Worm (Caenorhabditis elegans) whole organism, young adult: Measurements from ENCODE around the gene efk-1.
A peak's percentile ranks its signal among the peaks of the same experiment; 100 is the strongest.

Experiments used
- F23B12.7 ChIP-seq: sonication (generic microtip); optimal IDR thresholded peaks from 2 replicates; lab custom pipeline; 2017; ENCODE audit warnings: missing genetic modification characterization, mild to moderate bottlenecking, missing compliant biosample characterization, antibody characterized with exemption, moderate library complexity; ENCODE audit not compliant: insufficient read depth
- F39B2.1 ChIP-seq: fragments of 200-800 bp; sonication (Bioruptor generic); IDR thresholded peaks from 2 replicates; pipeline ENCODE4 v1.3.6; 2022; ENCODE audit warnings: missing genetic modification reagents, missing genetic modification characterization, missing compliant biosample characterization
- F57C9.4 ChIP-seq: sonication (generic microtip); optimal IDR thresholded peaks from 2 replicates; lab custom pipeline; 2017; ENCODE audit warnings: mild to moderate bottlenecking, missing genetic modification characterization, missing compliant biosample characterization
- Y56A3A.18 ChIP-seq: fragments of 200-800 bp; sonication (Bioruptor generic); IDR thresholded peaks from 2 replicates; pipeline ENCODE4 v1.3.6; 2022; ENCODE audit warnings: missing genetic modification reagents, missing genetic modification characterization, missing compliant biosample characterization
- Y79H2A.3 ChIP-seq: fragments of 200-800 bp; sonication (Bioruptor generic); conservative IDR thresholded peaks from 2 replicates; pipeline ENCODE4 v1.3.6; 2022; ENCODE audit warnings: missing genetic modification reagents, missing genetic modification characterization, missing compliant biosample characterization
- aptf-2 ChIP-seq: fragments of 200-800 bp; sonication (Bioruptor generic); conservative IDR thresholded peaks from 2 replicates; pipeline ENCODE4 v1.3.6; 2022; ENCODE audit warnings: missing genetic modification reagents, missing genetic modification characterization, missing compliant biosample characterization
- aptf-3 ChIP-seq: fragments of 200-800 bp; sonication (Bioruptor generic); IDR thresholded peaks from 2 replicates; pipeline ENCODE4 v1.3.6; 2022; ENCODE audit warnings: missing genetic modification characterization, missing compliant biosample characterization
- bed-1 ChIP-seq: fragments of 200-800 bp; sonication (Bioruptor generic); IDR thresholded peaks from 2 replicates; pipeline ENCODE4 v1.3.6; 2022; ENCODE audit warnings: missing genetic modification reagents, missing genetic modification characterization, missing compliant biosample characterization
- ceh-27 ChIP-seq: fragments of 200-800 bp; sonication (Bioruptor generic); optimal IDR thresholded peaks from 2 replicates; lab custom pipeline; 2018; ENCODE audit warnings: mild to moderate bottlenecking, missing genetic modification characterization, moderate library complexity, missing compliant biosample characterization
- ceh-58 ChIP-seq: fragments of 200-800 bp; sonication (Bioruptor generic); IDR thresholded peaks from 2 replicates; pipeline ENCODE4 v1.3.6; 2022; ENCODE audit warnings: missing genetic modification characterization, missing compliant biosample characterization
- die-1 ChIP-seq: sonication (generic microtip); optimal IDR thresholded peaks from 2 replicates; lab custom pipeline; 2016; ENCODE audit warnings: missing genotype, mild to moderate bottlenecking, missing genetic modification characterization, missing compliant biosample characterization
- dpl-1 ChIP-seq: fragments of 150-350 bp; optimal IDR thresholded peaks from 2 replicates; lab custom pipeline; 2014; ENCODE audit warnings: missing biosample characterization, missing genetic modification reagents, missing genetic modification characterization
- egl-44 ChIP-seq: fragments of 200-800 bp; sonication (Bioruptor generic); IDR thresholded peaks from 2 replicates; pipeline ENCODE4 v1.3.6; 2022; ENCODE audit warnings: missing genetic modification reagents, missing genetic modification characterization, missing compliant biosample characterization
- ekl-4 ChIP-seq: fragments of 200-800 bp; sonication (Bioruptor generic); IDR thresholded peaks from 2 replicates; pipeline ENCODE4 v1.3.6; 2022; ENCODE audit warnings: missing genetic modification reagents, missing genetic modification characterization, missing compliant biosample characterization
- fkh-3 ChIP-seq: sonication (generic microtip); optimal IDR thresholded peaks from 2 replicates; lab custom pipeline; 2016; ENCODE audit warnings: mild to moderate bottlenecking, missing genetic modification characterization, missing compliant biosample characterization
- hrde-1 ChIP-seq: sonication (generic microtip); optimal IDR thresholded peaks from 2 replicates; lab custom pipeline; 2016; ENCODE audit warnings: missing genetic modification characterization, mild to moderate bottlenecking, missing compliant biosample characterization, moderate library complexity, missing genotype, missing genetic modification reagents, borderline replicate concordance
- hsf-1 ChIP-seq: fragments of 200-800 bp; sonication (Bioruptor generic); IDR thresholded peaks from 2 replicates; pipeline ENCODE4 v1.3.6; 2022; ENCODE audit warnings: missing genetic modification reagents, missing genetic modification characterization, missing compliant biosample characterization
- lag-1 ChIP-seq: fragments of 200-800 bp; sonication (Bioruptor generic); IDR thresholded peaks from 2 replicates; pipeline ENCODE4 v1.3.6; 2022; ENCODE audit warnings: missing genetic modification reagents, missing genetic modification characterization, missing compliant biosample characterization
- lin-26 ChIP-seq: fragments of 200-800 bp; sonication (Bioruptor generic); IDR thresholded peaks from 2 replicates; pipeline ENCODE4 v1.3.6; 2022; ENCODE audit warnings: missing genetic modification reagents, missing genetic modification characterization, missing compliant biosample characterization
- lsl-1 ChIP-seq: fragments of 200-800 bp; sonication (Bioruptor generic); optimal IDR thresholded peaks from 2 replicates; lab custom pipeline; 2018; ENCODE audit warnings: mild to moderate bottlenecking, missing genetic modification characterization, moderate library complexity, missing compliant biosample characterization
- lsy-27 ChIP-seq: sonication (generic microtip); optimal IDR thresholded peaks from 2 replicates; lab custom pipeline; 2017; ENCODE audit warnings: missing genetic modification characterization, mild to moderate bottlenecking, missing compliant biosample characterization, antibody characterized with exemption, missing genotype, borderline replicate concordance; ENCODE audit not compliant: insufficient read depth
- mes-4 ChIP-seq: sonication (generic microtip); optimal IDR thresholded peaks from 2 replicates; lab custom pipeline; 2016; ENCODE audit warnings: missing genotype, missing genetic modification characterization, missing compliant biosample characterization
- nfyb-1 ChIP-seq: fragments of 200-800 bp; sonication (Bioruptor generic); IDR thresholded peaks from 2 replicates; pipeline ENCODE4 v1.3.6; 2022; ENCODE audit warnings: missing genetic modification reagents, missing genetic modification characterization, missing compliant biosample characterization
- nhr-27 ChIP-seq: fragments of 200-800 bp; sonication (Bioruptor generic); optimal IDR thresholded peaks from 2 replicates; lab custom pipeline; 2018; ENCODE audit warnings: mild to moderate bottlenecking, missing genetic modification characterization, moderate library complexity, missing compliant biosample characterization
- nhr-80 ChIP-seq: sonication (generic microtip); optimal IDR thresholded peaks from 2 replicates; lab custom pipeline; 2016; ENCODE audit warnings: missing genetic modification characterization, missing compliant biosample characterization
- pbrm-1 ChIP-seq: fragments of 200-800 bp; sonication (Bioruptor generic); IDR thresholded peaks from 2 replicates; pipeline ENCODE4 v1.3.6; 2022; ENCODE audit warnings: missing genetic modification reagents, missing genetic modification characterization, missing compliant biosample characterization
- repo-1 ChIP-seq: sonication (generic microtip); optimal IDR thresholded peaks from 2 replicates; lab custom pipeline; 2017; ENCODE audit warnings: mild to moderate bottlenecking, missing genetic modification characterization, missing compliant biosample characterization
- snpc-1.3 ChIP-seq: sonication (generic microtip); optimal IDR thresholded peaks from 2 replicates; lab custom pipeline; 2017; ENCODE audit warnings: missing genetic modification characterization, mild to moderate bottlenecking, missing compliant biosample characterization, antibody characterized with exemption, moderate library complexity, missing genotype, missing genetic modification reagents; ENCODE audit not compliant: insufficient read depth
- snpc-4 ChIP-seq, 5 experiments: fragments of 150-350 bp in 1 of 5; sonication (generic microtip) in 4 of 5; optimal IDR thresholded peaks; 2 replicates each; lab custom pipeline; 2014 to 2018; ENCODE audit warnings: missing genetic modification characterization in 5 of 5, missing biosample characterization in 3 of 5, antibody characterized with exemption in 2 of 5, mild to moderate bottlenecking in 2 of 5, missing compliant biosample characterization in 2 of 5, missing genotype in 2 of 5, moderate library complexity in 2 of 5, missing genetic modification reagents in 1 of 5
- somi-1 ChIP-seq: fragments of 200-800 bp; sonication (Bioruptor generic); optimal IDR thresholded peaks from 2 replicates; lab custom pipeline; 2018; ENCODE audit warnings: mild to moderate bottlenecking, missing genetic modification characterization, missing compliant biosample characterization
- tlf-1 ChIP-seq: fragments of 200-800 bp; sonication (Bioruptor generic); optimal IDR thresholded peaks from 2 replicates; lab custom pipeline; 2018; ENCODE audit warnings: mild to moderate bottlenecking, missing genetic modification characterization, missing compliant biosample characterization
- unc-62 ChIP-seq: fragments of 150-350 bp; optimal IDR thresholded peaks from 2 replicates; lab custom pipeline; 2014; ENCODE audit warnings: missing biosample characterization, missing genetic modification reagents, missing genetic modification characterization
- ztf-18 ChIP-seq: sonication (generic microtip); optimal IDR thresholded peaks from 2 replicates; lab custom pipeline; 2016; ENCODE audit warnings: missing genotype, mild to moderate bottlenecking, missing genetic modification characterization, missing compliant biosample characterization
- ztf-22 ChIP-seq: fragments of 200-800 bp; sonication (Bioruptor generic); optimal IDR thresholded peaks from 2 replicates; lab custom pipeline; 2018; ENCODE audit warnings: mild to moderate bottlenecking, missing genetic modification characterization, moderate library complexity, missing compliant biosample characterization

efk-1 gene

ce11 chrIII:6179062-6179461 lies 10.7 kb upstream of the efk-1 start (continued):
- TF ChIP-seq pbrm-1 (GFP tag; lab: Robert Waterston, UW), result no peak
- no peak for TF ChIP-seq snpc-4 (GFP tag; optimal IDR thresholded peaks at IDR 0.05; lab: Kevin White, UChicago)
- peak in 1 of 4 experiments; percentile 28 for TF ChIP-seq snpc-4 (tag; optimal IDR thresholded peaks at IDR 0.05; lab: Kevin White, UChicago)
- TF ChIP-seq ceh-27 (GFP tag; lab: Kevin White, UChicago), result no peak
- TF ChIP-seq nhr-27 (tag; lab: Kevin White, UChicago), result no peak
- TF ChIP-seq ceh-58 (GFP tag; lab: Robert Waterston, UW), result no peak
- no peak for TF ChIP-seq bed-1
- TF ChIP-seq ztf-22, result peak; percentile 65
- TF ChIP-seq nhr-80 (tag; lab: Kevin White, UChicago), result peak; percentile 99
- TF ChIP-seq egl-44, result 0 out of 2 replicates have a peak, but pooled peaks have one; percentile 40
- TF ChIP-seq fkh-3 (tag; lab: Kevin White, UChicago), result no peak
- TF ChIP-seq lag-1, result no peak
- no peak for TF ChIP-seq lsy-27
- TF ChIP-seq repo-1 (tag; lab: Kevin White, UChicago), result no peak
- TF ChIP-seq aptf-3 (GFP tag; lab: Robert Waterston, UW), result no peak
- TF ChIP-seq tlf-1 (GFP tag; lab: Kevin White, UChicago), result no peak
- TF ChIP-seq Y56A3A.18 (GFP tag; lab: Robert Waterston, UW), result no peak
- TF ChIP-seq ekl-4, result no peak
- no peak for TF ChIP-seq ztf-18
- TF ChIP-seq somi-1 (GFP tag; lab: Kevin White, UChicago), result no peak

- no peak for TF ChIP-seq Y79H2A.3 (GFP tag; lab: Robert Waterston, UW)
- no peak for TF ChIP-seq nhr-80 (tag; lab: Kevin White, UChicago)
- TF ChIP-seq hsf-1, result no peak
- TF ChIP-seq mes-4 (tag; lab: Kevin White, UChicago), result no peak
- no peak for TF ChIP-seq aptf-2 (GFP tag; lab: Robert Waterston, UW)
- TF ChIP-seq lin-26 (GFP tag; lab: Robert Waterston, UW), result no peak
- TF ChIP-seq die-1 (tag; lab: Kevin White, UChicago), result no peak
- TF ChIP-seq tlf-1 (GFP tag; lab: Kevin White, UChicago), result no peak
- TF ChIP-seq hrde-1, result no peak
These were observed 10.2 kb upstream of the efk-1 start, which contains the start of gene F42A10.7 for ce11 chrIII:6178586-6178985. Gene F42A10.7 (minus strand): TSS chrIII:6178686.

ce11 chrIII:6177631-6178030 lies 9.3 kb upstream of the efk-1 start:
- no peak for TF ChIP-seq bed-1
- TF ChIP-seq nhr-80 (tag; lab: Kevin White, UChicago), result peak; percentile 13
- TF ChIP-seq, all 124 proteins: peak for 1

- TF ChIP-seq nhr-80 (tag; lab: Kevin White, UChicago) (peak; percentile 59), dpl-1 (GFP tag; lab: Kevin White, UChicago) (no peak)
These were observed 8.4 kb upstream of the efk-1 start, which contains the start of gene F42A10.6 for ce11 chrIII:6176761-6177160. Gene F42A10.6 (minus strand): TSS chrIII:6176861.

- TF ChIP-seq repo-1 (tag; lab: Kevin White, UChicago) (no peak), F39B2.1 (GFP tag; lab: Robert Waterston, UW) (0 out of 2 replicates have a peak, but pooled peaks have one; percentile 52), somi-1 (GFP tag; lab: Kevin White, UChicago) (no peak), hrde-1 (peak; percentile 61), snpc-1.3 (tag; lab: Kevin White, UChicago) (no peak), nfyb-1 (GFP tag; lab: Robert Waterston, UW) (0 out of 2 replicates have a peak, but pooled peaks have one; percentile 30), lsl-1 (no peak), F23B12.7 (no peak), F57C9.4 (tag; lab: Kevin White, UChicago) (no peak), unc-62 (GFP tag; lab: Kevin White, UChicago) (no peak)
- TF ChIP-seq, all 124 proteins: peak for 3
These were observed 7.8 kb upstream of the efk-1 start for ce11 chrIII:6176172-6176571.
